Worm (Caenorhabditis elegans): Measurements from ENCODE around the gene srh-291.

The srh-291 gene

ce11 chrV:17773108-17773507 lies 32.3 kb upstream of the srh-291 start, which contains the start of gene sre-21:
Gene sre-21, minus strand, starts transcription at chrV:17773208.
- TF ChIP-seq unc-3 (GFP tag; conservative IDR thresholded peaks at IDR 0.05) (no peak), unc-3 (tag; optimal IDR thresholded peaks at IDR 0.05) (no peak), hlh-13 (GFP tag; optimal IDR thresholded peaks at IDR 0.05) (no peak), ceh-19 (GFP tag; optimal IDR thresholded peaks at IDR 0.05) (no peak), rnt-1 (tag; optimal IDR thresholded peaks at IDR 0.05) (no peak), hlh-30 (tag; optimal IDR thresholded peaks at IDR 0.05; ENCODE audit: insufficient read depth) (no peak), pat-9 (tag; optimal IDR thresholded peaks at IDR 0.05) (no peak), npax-4 (tag; optimal IDR thresholded peaks at IDR 0.05) (no peak), ceh-9 (tag; optimal IDR thresholded peaks at IDR 0.05) (no peak), ref-2 (tag; optimal IDR thresholded peaks at IDR 0.05) (no peak), syd-9 (tag; optimal IDR thresholded peaks at IDR 0.05) (no peak), ceh-30 (tag; optimal IDR thresholded peaks at IDR 0.05) (no peak), hlh-6 (tag; optimal IDR thresholded peaks at IDR 0.05) (no peak), dve-1 (tag; optimal IDR thresholded peaks at IDR 0.05) (no peak), elt-4 (tag; optimal IDR thresholded peaks at IDR 0.05) (no peak), sdc-2 (tag; optimal IDR thresholded peaks at IDR 0.05) (no peak), pqm-1 (tag; optimal IDR thresholded peaks at IDR 0.05) (no peak), ztf-16 (tag; optimal IDR thresholded peaks at IDR 0.05) (no peak)

- TF ChIP-seq odd-2 (tag; optimal IDR thresholded peaks at IDR 0.05) (no peak), unc-42 (tag; optimal IDR thresholded peaks at IDR 0.05) (no peak), ceh-19 (GFP tag; optimal IDR thresholded peaks at IDR 0.05) (no peak), pat-9 (tag; optimal IDR thresholded peaks at IDR 0.05) (no peak), ama-1 (optimal IDR thresholded peaks at IDR 0.05) (no peak), ref-2 (tag; optimal IDR thresholded peaks at IDR 0.05) (no peak), dmd-4 (tag; optimal IDR thresholded peaks at IDR 0.05; ENCODE audit: borderline replicate concordance) (no peak), pag-3 (tag; optimal IDR thresholded peaks at IDR 0.05; ENCODE audit: borderline replicate concordance) (no peak), fax-1 (tag; optimal IDR thresholded peaks at IDR 0.05) (no peak), lim-6 (tag; optimal IDR thresholded peaks at IDR 0.05) (no peak), T23F11.4 (GFP tag; optimal IDR thresholded peaks at IDR 0.05) (no peak), F13H6.1 (tag; optimal IDR thresholded peaks at IDR 0.05) (no peak), ceh-31 (tag; optimal IDR thresholded peaks at IDR 0.05) (no peak), ceh-24 (tag; optimal IDR thresholded peaks at IDR 0.05) (no peak), ceh-34 (tag; optimal IDR thresholded peaks at IDR 0.05) (no peak)
These were observed 28.3 kb upstream of the srh-291 start, which contains the start of gene ddo-1 for ce11 chrV:17777127-17777526. Gene ddo-1, minus strand, starts transcription at chrV:17777227.

- TF ChIP-seq ceh-9 (tag; optimal IDR thresholded peaks at IDR 0.05) (no peak), mec-3 (tag; optimal IDR thresholded peaks at IDR 0.05; ENCODE audit: borderline replicate concordance) (no peak), ceh-34 (tag; optimal IDR thresholded peaks at IDR 0.05) (no peak), Y22D7AL.16 (tag; optimal IDR thresholded peaks at IDR 0.05) (no peak), pha-2 (tag; optimal IDR thresholded peaks at IDR 0.05) (no peak), ref-2 (tag; optimal IDR thresholded peaks at IDR 0.05) (no peak), che-1 (tag; optimal IDR thresholded peaks at IDR 0.05) (no peak), hlh-6 (tag; optimal IDR thresholded peaks at IDR 0.05) (no peak), ama-1 (optimal IDR thresholded peaks at IDR 0.05) (no peak), tbx-2 (tag; optimal IDR thresholded peaks at IDR 0.05) (no peak), unc-3 (GFP tag; conservative IDR thresholded peaks at IDR 0.05) (no peak), unc-3 (tag; optimal IDR thresholded peaks at IDR 0.05) (no peak), nfya-1 (tag; optimal IDR thresholded peaks at IDR 0.05) (no peak), ceh-30 (tag; optimal IDR thresholded peaks at IDR 0.05) (no peak)
These were observed 27.8 kb upstream of the srh-291 start, which contains the start of gene C47A10.12 for ce11 chrV:17777624-17778023. Gene C47A10.12, plus strand, starts transcription at chrV:17777924.

- TF ChIP-seq C38D4.7 (GFP tag; optimal IDR thresholded peaks at IDR 0.05) = no peak
- no peak for TF ChIP-seq ceh-18 (tag; optimal IDR thresholded peaks at IDR 0.05)
- TF ChIP-seq unc-55 (GFP tag; optimal IDR thresholded peaks at IDR 0.05) = no peak
- TF ChIP-seq ceh-19 (GFP tag; optimal IDR thresholded peaks at IDR 0.05) = no peak
- no peak for TF ChIP-seq hlh-6 (tag; optimal IDR thresholded peaks at IDR 0.05)
- no peak for TF ChIP-seq pros-1 (tag; optimal IDR thresholded peaks at IDR 0.05)
- TF ChIP-seq ets-4 (tag; optimal IDR thresholded peaks at IDR 0.05) = no peak
- no peak for TF ChIP-seq syd-9 (tag; optimal IDR thresholded peaks at IDR 0.05)
- no peak for TF ChIP-seq sox-2 (GFP tag; IDR thresholded peaks at IDR 0.05)
- no peak for TF ChIP-seq pha-2 (tag; optimal IDR thresholded peaks at IDR 0.05)
- TF ChIP-seq ceh-9 (tag; optimal IDR thresholded peaks at IDR 0.05) = no peak
- TF ChIP-seq ceh-24 (tag; optimal IDR thresholded peaks at IDR 0.05) = no peak
These were observed 25.1 kb upstream of the srh-291 start for ce11 chrV:17780285-17780684.
